Worm (Caenorhabditis elegans) whole organism, L2 larva: ENCODE measurements around the gene ZK512.11.

Experiments
- C34F6.9 ChIP-seq: fragments of 150-350 bp; optimal IDR thresholded peaks from 2 replicates; lab custom pipeline; 2014; ENCODE audit warnings: missing biosample characterization, missing genetic modification characterization
- R02D3.7 ChIP-seq: fragments of 150-350 bp; optimal IDR thresholded peaks from 2 replicates; lab custom pipeline; 2014; ENCODE audit warnings: missing biosample characterization, missing genetic modification characterization
- ZK546.5 ChIP-seq: sonication (generic microtip); optimal IDR thresholded peaks from 2 replicates; lab custom pipeline; 2017; ENCODE audit warnings: missing biosample characterization, missing genetic modification characterization
- alr-1 ChIP-seq: fragments of 150-350 bp; optimal IDR thresholded peaks from 2 replicates; lab custom pipeline; 2014; ENCODE audit warnings: missing biosample characterization, missing genetic modification characterization
- aly-2 ChIP-seq: fragments of 150-350 bp; optimal IDR thresholded peaks from 2 replicates; lab custom pipeline; 2014; ENCODE audit warnings: missing biosample characterization, missing genetic modification characterization
- ama-1 ChIP-seq: fragments of 150-350 bp; optimal IDR thresholded peaks from 2 replicates; lab custom pipeline; 2018; ENCODE audit warnings: inconsistent platforms
- blmp-1 ChIP-seq: sonication (generic microtip); optimal IDR thresholded peaks from 2 replicates; lab custom pipeline; 2017; ENCODE audit warnings: missing genetic modification characterization, mild to moderate bottlenecking, missing compliant biosample characterization, antibody characterized with exemption, moderate library complexity; ENCODE audit not compliant: insufficient read depth
- crh-2 ChIP-seq: sonication (generic microtip); optimal IDR thresholded peaks from 2 replicates; lab custom pipeline; 2017; ENCODE audit warnings: missing biosample characterization, missing genetic modification characterization
- dmd-4 ChIP-seq: sonication (generic microtip); optimal IDR thresholded peaks from 2 replicates; lab custom pipeline; 2017; ENCODE audit warnings: missing biosample characterization, missing genetic modification characterization
- egl-27 ChIP-seq: sonication (generic microtip); optimal IDR thresholded peaks from 3 replicates; lab custom pipeline; 2017; ENCODE audit warnings: missing biosample characterization, missing genetic modification reagents, missing genetic modification characterization
- elt-1 ChIP-seq: fragments of 150-350 bp; optimal IDR thresholded peaks from 2 replicates; lab custom pipeline; 2014; ENCODE audit warnings: missing biosample characterization, missing genetic modification characterization
- elt-3 ChIP-seq: sonication (generic microtip); optimal IDR thresholded peaks from 2 replicates; lab custom pipeline; 2017; ENCODE audit warnings: missing biosample characterization, missing genetic modification characterization
- fos-1 ChIP-seq: fragments of 150-350 bp; optimal IDR thresholded peaks from 2 replicates; lab custom pipeline; 2014; ENCODE audit warnings: missing biosample characterization, missing genetic modification characterization
- gmeb-1 ChIP-seq: fragments of 150-350 bp; optimal IDR thresholded peaks from 2 replicates; lab custom pipeline; 2014; ENCODE audit warnings: missing biosample characterization, missing genetic modification characterization
- lin-11 ChIP-seq: fragments of 150-350 bp; sonication (generic microtip); optimal IDR thresholded peaks from 2 replicates; lab custom pipeline; 2014; ENCODE audit warnings: missing biosample characterization, missing genetic modification characterization, inconsistent platforms, mixed read lengths
- lin-39 ChIP-seq: fragments of 150-350 bp; optimal IDR thresholded peaks from 2 replicates; lab custom pipeline; 2014; ENCODE audit warnings: missing biosample characterization, missing genetic modification reagents, missing genetic modification characterization
- lsy-2 ChIP-seq, 2 experiments: fragments of 150-350 bp in 1 of 2; sonication (generic microtip) in 1 of 2; optimal IDR thresholded peaks; 2 replicates each; lab custom pipeline; 2014 to 2017; ENCODE audit warnings: missing biosample characterization in 2 of 2, missing genetic modification characterization in 2 of 2
- mab-5 ChIP-seq: fragments of 150-350 bp; optimal IDR thresholded peaks from 2 replicates; lab custom pipeline; 2014; ENCODE audit warnings: missing biosample characterization, missing genetic modification characterization
- mbf-1 ChIP-seq: sonication (generic microtip); optimal IDR thresholded peaks from 2 replicates; lab custom pipeline; 2017; ENCODE audit warnings: missing biosample characterization, missing genetic modification characterization
- mdl-1 ChIP-seq, 2 experiments: fragments of 150-350 bp in 1 of 2; sonication (generic microtip) in 1 of 2; optimal IDR thresholded peaks; 2 replicates each; lab custom pipeline; 2017; ENCODE audit warnings: missing biosample characterization in 2 of 2, missing genetic modification characterization in 2 of 2
- nhr-10 ChIP-seq: sonication (generic microtip); optimal IDR thresholded peaks from 2 replicates; lab custom pipeline; 2017; ENCODE audit warnings: missing biosample characterization, missing genetic modification characterization
- nhr-12 ChIP-seq: fragments of 150-350 bp; optimal IDR thresholded peaks from 2 replicates; lab custom pipeline; 2014; ENCODE audit warnings: missing biosample characterization, missing genetic modification characterization
- nhr-129 ChIP-seq: fragments of 150-350 bp; optimal IDR thresholded peaks from 2 replicates; lab custom pipeline; 2014; ENCODE audit warnings: missing biosample characterization, missing genetic modification characterization
- nhr-21 ChIP-seq: fragments of 150-350 bp; optimal IDR thresholded peaks from 2 replicates; lab custom pipeline; 2014; ENCODE audit warnings: missing biosample characterization, missing genetic modification characterization
- nhr-237 ChIP-seq: fragments of 150-350 bp; optimal IDR thresholded peaks from 2 replicates; lab custom pipeline; 2014; ENCODE audit warnings: missing biosample characterization, missing genetic modification characterization
- nhr-25 ChIP-seq: fragments of 150-350 bp; sonication (generic microtip); optimal IDR thresholded peaks from 3 replicates; lab custom pipeline; 2014; ENCODE audit warnings: missing biosample characterization, missing genetic modification characterization
- nhr-6 ChIP-seq: fragments of 150-350 bp; optimal IDR thresholded peaks from 2 replicates; lab custom pipeline; 2014; ENCODE audit warnings: missing biosample characterization, missing genetic modification characterization
- nhr-77 ChIP-seq: fragments of 150-350 bp; optimal IDR thresholded peaks from 2 replicates; lab custom pipeline; 2014; ENCODE audit warnings: missing biosample characterization, missing genetic modification characterization
- peb-1 ChIP-seq: fragments of 150-350 bp; optimal IDR thresholded peaks from 2 replicates; lab custom pipeline; 2014; ENCODE audit warnings: missing biosample characterization, missing genetic modification characterization
- skn-1 ChIP-seq: sonication (generic microtip); optimal IDR thresholded peaks from 2 replicates; lab custom pipeline; 2017; ENCODE audit warnings: missing biosample characterization, missing genetic modification characterization
- sma-3 ChIP-seq: sonication (generic microtip); optimal IDR thresholded peaks from 2 replicates; lab custom pipeline; 2016; ENCODE audit warnings: missing genetic modification reagents, missing genetic modification characterization, missing compliant biosample characterization
- sma-9 ChIP-seq, 2 experiments: fragments of 150-350 bp in 1 of 2; sonication (generic microtip) in 1 of 2; optimal IDR thresholded peaks; 2 replicates each; lab custom pipeline; 2014 to 2016; ENCODE audit warnings: missing genetic modification characterization in 2 of 2, mild to moderate bottlenecking in 1 of 2, missing biosample characterization in 1 of 2, missing compliant biosample characterization in 1 of 2, missing genetic modification reagents in 1 of 2, moderate library complexity in 1 of 2
- snpc-4 ChIP-seq: fragments of 150-350 bp; optimal IDR thresholded peaks from 2 replicates; lab custom pipeline; 2014; ENCODE audit warnings: missing biosample characterization, missing genetic modification characterization
- unc-55 ChIP-seq: fragments of 150-350 bp; sonication (generic microtip); optimal IDR thresholded peaks from 3 replicates; lab custom pipeline; 2014; ENCODE audit warnings: missing biosample characterization, missing genetic modification reagents, missing genetic modification characterization
- unc-62 ChIP-seq: fragments of 150-350 bp; optimal IDR thresholded peaks from 2 replicates; lab custom pipeline; 2014; ENCODE audit warnings: missing biosample characterization, missing genetic modification reagents, missing genetic modification characterization
- zag-1 ChIP-seq: fragments of 150-350 bp; optimal IDR thresholded peaks from 2 replicates; lab custom pipeline; 2014; ENCODE audit warnings: missing biosample characterization, missing genetic modification characterization
- ztf-11 ChIP-seq: sonication (generic microtip); optimal IDR thresholded peaks from 2 replicates; lab custom pipeline; 2017; ENCODE audit warnings: missing biosample characterization, missing genetic modification characterization
- ztf-4 ChIP-seq: fragments of 150-350 bp; optimal IDR thresholded peaks from 2 replicates; lab custom pipeline; 2014; ENCODE audit warnings: missing biosample characterization, missing genetic modification characterization

Gene ZK512.11

DNA sequence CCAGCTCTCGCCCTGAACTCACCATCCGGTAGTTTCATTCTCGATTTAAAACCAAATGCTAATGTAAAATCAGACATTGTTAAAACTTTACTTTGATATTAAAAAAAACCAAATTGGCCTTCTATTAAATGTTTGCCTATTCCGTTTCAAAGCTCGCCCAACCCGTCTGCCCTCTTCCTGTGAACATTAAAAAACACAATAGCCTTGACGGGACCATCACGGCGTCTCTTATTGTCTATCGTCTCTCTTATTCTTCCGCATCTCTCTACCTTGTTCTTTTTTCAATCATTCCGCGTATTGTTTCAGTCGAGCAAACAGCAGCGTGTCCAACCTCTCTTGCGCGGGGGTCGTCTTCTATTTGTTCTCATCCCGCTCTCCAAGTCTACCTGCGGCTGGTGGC, 29.4 kb upstream of the ZK512.11 start, which contains the start of gene ZK512.1:
ZK512.1 (plus strand) TSS at position 301 of the 400 bp plus-strand sequence.
- TF ChIP-seq C34F6.9 (tag; lab: Kevin White, UChicago) (no peak), elt-3 (tag; lab: Kevin White, UChicago) (no peak), peb-1 (tag; lab: Kevin White, UChicago) (no peak)
- TF ChIP-seq, all 48 proteins: peak for 0

DNA sequence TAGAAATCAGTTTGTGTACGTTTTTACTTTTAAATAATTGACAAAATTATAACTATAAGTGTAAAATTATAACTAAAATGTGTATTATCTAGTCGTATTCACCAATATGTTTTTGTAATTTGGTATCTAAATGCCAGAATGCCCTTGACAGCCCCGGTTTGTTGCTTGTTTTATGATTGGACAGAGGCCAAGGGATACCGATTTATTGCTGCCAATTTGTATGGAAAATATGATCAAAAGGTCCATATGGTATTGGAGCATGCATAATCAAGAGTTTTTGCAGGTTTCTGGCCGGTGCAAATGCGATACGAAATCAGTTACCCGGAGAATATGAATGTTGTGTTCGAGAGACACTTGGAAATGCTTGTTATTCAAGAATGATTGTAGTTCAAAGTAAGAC, 28.3 kb upstream of the ZK512.11 start:
- no peak for TF ChIP-seq nhr-6
- TF ChIP-seq nhr-12 (tag; lab: Kevin White, UChicago): no peak
- TF ChIP-seq crh-2 (tag; lab: Kevin White, UChicago): no peak
- no peak for TF ChIP-seq C34F6.9 (tag; lab: Kevin White, UChicago)
- TF ChIP-seq peb-1 (tag; lab: Kevin White, UChicago): no peak

DNA sequence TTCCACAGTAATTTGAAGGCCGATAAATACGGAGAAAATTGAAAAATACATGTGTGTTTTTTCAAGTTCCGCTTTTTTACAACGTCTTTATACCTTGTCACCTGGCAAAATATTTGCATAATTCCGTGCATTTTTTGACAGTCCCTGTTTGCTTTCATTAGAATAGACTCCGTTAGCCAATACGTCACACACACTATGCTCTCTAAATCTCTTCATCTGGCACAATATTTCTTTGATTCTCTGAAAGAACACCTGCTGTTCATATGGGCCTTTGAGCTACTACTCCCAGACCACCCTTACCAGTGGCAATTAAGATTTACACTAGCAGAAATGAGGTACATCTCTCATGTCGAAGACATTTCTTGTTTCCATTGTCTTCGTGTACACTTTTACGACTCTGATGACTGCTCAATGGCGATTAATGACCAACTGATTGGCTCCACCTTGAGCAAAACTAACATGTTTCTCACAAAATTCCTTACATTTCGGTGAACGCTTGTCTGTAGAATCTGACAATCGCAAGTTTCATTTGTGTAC, 25.6 kb upstream of the ZK512.11 start, which contains the start of gene grl-11:
grl-11 (minus strand) TSS at position 51 of the 537 bp plus-strand sequence.
- no peak for TF ChIP-seq ama-1
- TF ChIP-seq fos-1: no peak
- no peak for TF ChIP-seq lin-39 (tag; lab: Kevin White, UChicago)
- TF ChIP-seq skn-1 (tag; lab: Kevin White, UChicago): no peak
- no peak for TF ChIP-seq R02D3.7 (tag; lab: Kevin White, UChicago)

DNA sequence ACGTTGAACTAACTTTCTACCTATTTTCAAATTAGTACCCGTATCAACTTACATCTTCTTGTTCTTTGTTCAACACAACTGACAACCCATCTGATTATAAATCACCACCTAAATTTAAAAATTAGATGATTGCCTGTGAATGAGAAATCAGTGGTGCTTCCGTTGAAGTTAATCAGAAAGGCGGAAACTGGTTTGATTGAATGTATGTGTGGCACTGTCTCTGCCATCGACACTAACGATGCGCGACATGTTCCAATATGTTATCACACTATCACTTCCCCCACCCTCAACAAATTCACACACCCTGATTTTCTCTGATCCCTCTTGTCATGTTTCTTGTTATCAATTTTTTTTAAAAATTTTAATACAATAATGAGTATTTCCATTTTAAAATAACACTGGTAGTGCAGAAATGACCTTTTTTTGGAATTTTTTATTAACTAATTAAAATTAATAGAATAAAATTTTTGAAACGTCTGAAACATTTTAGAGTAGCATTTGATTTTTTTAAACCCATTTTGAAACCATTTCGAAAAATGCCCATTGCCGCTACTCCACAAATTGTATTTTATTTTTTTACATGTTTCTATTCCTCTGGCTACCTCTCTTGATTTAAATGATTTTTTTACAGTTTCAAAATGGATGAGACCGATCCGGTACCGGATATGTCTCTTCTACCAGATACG, 24.9 kb upstream of the ZK512.11 start, which contains the start of gene ced-11:
ced-11 (plus strand) TSS at position 636 of the 686 bp plus-strand sequence.
- TF ChIP-seq egl-27 (tag; lab: Kevin White, UChicago) (no peak), peb-1 (tag; lab: Kevin White, UChicago) (no peak), sma-9 (GFP tag; optimal IDR thresholded peaks at IDR 0.05; lab: Kevin White, UChicago) (peak; percentile 1), sma-9 (tag; optimal IDR thresholded peaks at IDR 0.05; lab: Kevin White, UChicago) (no peak), elt-1 (tag; lab: Kevin White, UChicago) (no peak), blmp-1 (tag; lab: Kevin White, UChicago) (no peak), nhr-237 (no peak), aly-2 (tag; lab: Kevin White, UChicago) (no peak), lin-11 (no peak), unc-55 (GFP tag; lab: Kevin White, UChicago) (no peak), sma-3 (GFP tag; lab: Kevin White, UChicago) (peak; percentile 7), ztf-4 (tag; lab: Kevin White, UChicago) (no peak)

DNA sequence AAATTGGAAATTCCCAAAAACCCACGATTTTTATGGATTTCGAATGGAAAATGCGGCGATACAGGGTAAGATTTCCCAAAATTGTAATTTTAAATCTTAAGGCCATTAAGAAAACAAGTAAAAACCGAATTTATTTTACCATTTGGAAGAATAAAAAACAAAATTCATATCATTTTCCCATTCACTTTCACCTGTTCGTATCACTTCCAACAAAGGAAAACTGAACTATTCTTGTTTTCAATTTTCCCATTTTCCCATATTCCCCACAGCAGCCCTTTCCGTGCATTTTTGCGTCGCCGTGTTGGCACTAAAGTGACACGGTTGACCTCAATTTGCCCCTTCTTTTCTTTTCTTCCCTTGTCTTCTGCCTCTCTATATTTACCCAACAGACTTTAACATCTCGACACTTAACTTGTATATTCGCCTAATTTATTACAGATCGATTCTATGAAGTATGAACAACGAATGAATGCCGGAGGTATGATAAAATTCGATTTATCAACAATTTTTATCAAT, 18.2 kb upstream of the ZK512.11 start, which contains the start of gene sec-16A.1:
sec-16A.1 (plus strand) TSS at position 51 of the 516 bp plus-strand sequence.
- TF ChIP-seq nhr-10 (tag; lab: Kevin White, UChicago) (no peak), unc-62 (GFP tag; lab: Kevin White, UChicago) (no peak), blmp-1 (tag; lab: Kevin White, UChicago) (peak; percentile 83), ztf-11 (tag; lab: Kevin White, UChicago) (no peak), lsy-2 (tag; optimal IDR thresholded peaks at IDR 0.05; lab: Kevin White, UChicago) (peak in 1 of 2 experiments; percentile 49), sma-3 (GFP tag; lab: Kevin White, UChicago) (peak; percentile 55), crh-2 (tag; lab: Kevin White, UChicago) (peak; percentile 23), snpc-4 (tag; lab: Kevin White, UChicago) (no peak), nhr-21 (tag; lab: Kevin White, UChicago) (no peak), lin-39 (tag; lab: Kevin White, UChicago) (no peak), nhr-12 (tag; lab: Kevin White, UChicago) (no peak), alr-1 (no peak), ZK546.5 (no peak), nhr-25 (no peak), mbf-1 (no peak), unc-55 (GFP tag; lab: Kevin White, UChicago) (no peak), zag-1 (no peak), nhr-129 (tag; lab: Kevin White, UChicago) (peak; percentile 27), nhr-77 (tag; lab: Kevin White, UChicago) (no peak), gmeb-1 (tag; lab: Kevin White, UChicago) (peak; percentile 42), mab-5 (tag; lab: Kevin White, UChicago) (no peak), dmd-4 (tag; lab: Kevin White, UChicago) (no peak), elt-1 (tag; lab: Kevin White, UChicago) (no peak), mdl-1 (tag; optimal IDR thresholded peaks at IDR 0.05; lab: Kevin White, UChicago) (no peak), C34F6.9 (tag; lab: Kevin White, UChicago) (peak; percentile 9), fos-1 (no peak), sma-9 (GFP tag; optimal IDR thresholded peaks at IDR 0.05; lab: Kevin White, UChicago) (peak; percentile 32), sma-9 (tag; optimal IDR thresholded peaks at IDR 0.05; lab: Kevin White, UChicago) (no peak), egl-27 (tag; lab: Kevin White, UChicago) (no peak)
